Worm (Caenorhabditis elegans) whole organism, late embryonic: ENCODE data around the gene srg-10.

Experiments
- C08G9.2 ChIP-seq: sonication (generic microtip); optimal IDR thresholded peaks from 2 replicates; lab custom pipeline; 2016; ENCODE audit warnings: mild to moderate bottlenecking, missing genetic modification characterization, moderate library complexity, missing compliant biosample characterization
- C38D4.7 ChIP-seq: fragments of 200-800 bp; sonication (Bioruptor generic); optimal IDR thresholded peaks from 2 replicates; lab custom pipeline; 2018; ENCODE audit warnings: mild to moderate bottlenecking, missing genetic modification characterization, moderate library complexity, missing compliant biosample characterization
- K02D7.2 ChIP-seq: sonication (generic microtip); optimal IDR thresholded peaks from 2 replicates; lab custom pipeline; 2017; ENCODE audit warnings: mild to moderate bottlenecking, missing genetic modification characterization, missing compliant biosample characterization
- T23F11.4 ChIP-seq: fragments of 200-800 bp; sonication (Bioruptor generic); optimal IDR thresholded peaks from 2 replicates; lab custom pipeline; 2018; ENCODE audit warnings: mild to moderate bottlenecking, missing genetic modification characterization, missing compliant biosample characterization
- ahr-1 ChIP-seq: sonication (generic microtip); optimal IDR thresholded peaks from 2 replicates; lab custom pipeline; 2016; ENCODE audit warnings: missing genetic modification characterization, missing compliant biosample characterization
- ama-1 ChIP-seq: fragments of 150-350 bp; optimal IDR thresholded peaks from 2 replicates; lab custom pipeline; 2014
- ceh-18 ChIP-seq: sonication (generic microtip); optimal IDR thresholded peaks from 2 replicates; lab custom pipeline; 2016; ENCODE audit warnings: missing genetic modification characterization, missing compliant biosample characterization
- ceh-19 ChIP-seq: fragments of 200-800 bp; sonication (Bioruptor generic); optimal IDR thresholded peaks from 2 replicates; lab custom pipeline; 2018; ENCODE audit warnings: mild to moderate bottlenecking, missing genetic modification characterization, missing compliant biosample characterization
- ceh-2 ChIP-seq: sonication (generic microtip); optimal IDR thresholded peaks from 2 replicates; lab custom pipeline; 2016; ENCODE audit warnings: missing genotype, missing genetic modification characterization, missing compliant biosample characterization
- ceh-22 ChIP-seq: sonication (generic microtip); optimal IDR thresholded peaks from 2 replicates; lab custom pipeline; 2017; ENCODE audit warnings: missing biosample characterization, missing genetic modification characterization
- ceh-24 ChIP-seq: sonication (generic microtip); optimal IDR thresholded peaks from 2 replicates; lab custom pipeline; 2016; ENCODE audit warnings: mild to moderate bottlenecking, missing genetic modification characterization, missing compliant biosample characterization
- ceh-30 ChIP-seq: fragments of 150-350 bp; optimal IDR thresholded peaks from 2 replicates; lab custom pipeline; 2014; ENCODE audit warnings: missing biosample characterization, missing genetic modification characterization
- ceh-31 ChIP-seq: sonication (generic microtip); optimal IDR thresholded peaks from 2 replicates; lab custom pipeline; 2016; ENCODE audit warnings: missing genetic modification characterization, missing compliant biosample characterization
- ceh-34 ChIP-seq: sonication (generic microtip); optimal IDR thresholded peaks from 2 replicates; lab custom pipeline; 2016; ENCODE audit warnings: mild to moderate bottlenecking, missing genetic modification characterization, missing compliant biosample characterization
- ceh-45 ChIP-seq: fragments of 200-800 bp; sonication (Bioruptor generic); IDR thresholded peaks from 2 replicates; pipeline ENCODE4 v1.3.6; 2022; ENCODE audit warnings: missing genetic modification reagents, missing genetic modification characterization, missing compliant biosample characterization
- che-1 ChIP-seq: sonication (generic microtip); optimal IDR thresholded peaks from 2 replicates; lab custom pipeline; 2016; ENCODE audit warnings: mild to moderate bottlenecking, missing genetic modification characterization, missing compliant biosample characterization
- dmd-4 ChIP-seq: sonication (generic microtip); optimal IDR thresholded peaks from 2 replicates; lab custom pipeline; 2016; ENCODE audit warnings: borderline replicate concordance, missing genetic modification characterization, missing compliant biosample characterization
- eyg-1 ChIP-seq: sonication (generic microtip); optimal IDR thresholded peaks from 2 replicates; lab custom pipeline; 2016; ENCODE audit warnings: missing genotype, missing genetic modification characterization, missing compliant biosample characterization
- fkh-6 ChIP-seq: sonication (generic microtip); optimal IDR thresholded peaks from 2 replicates; lab custom pipeline; 2016; ENCODE audit warnings: missing genetic modification characterization, missing compliant biosample characterization
- gmeb-2 ChIP-seq: sonication (generic microtip); optimal IDR thresholded peaks from 2 replicates; lab custom pipeline; 2016; ENCODE audit warnings: missing genetic modification characterization, inconsistent platforms, missing compliant biosample characterization
- lim-6 ChIP-seq: sonication (generic microtip); optimal IDR thresholded peaks from 2 replicates; lab custom pipeline; 2016; ENCODE audit warnings: missing genetic modification characterization, missing compliant biosample characterization
- npax-4 ChIP-seq: sonication (generic microtip); optimal IDR thresholded peaks from 2 replicates; lab custom pipeline; 2016; ENCODE audit warnings: missing genetic modification characterization, missing compliant biosample characterization
- pat-9 ChIP-seq: fragments of 200-800 bp; sonication (Bioruptor generic); optimal IDR thresholded peaks from 2 replicates; lab custom pipeline; 2018; ENCODE audit warnings: mild to moderate bottlenecking, missing genetic modification characterization, moderate library complexity, missing compliant biosample characterization
- pha-2 ChIP-seq: sonication (generic microtip); optimal IDR thresholded peaks from 2 replicates; lab custom pipeline; 2017; ENCODE audit warnings: mild to moderate bottlenecking, missing genetic modification characterization, missing compliant biosample characterization
- pqm-1 ChIP-seq: sonication (generic microtip); optimal IDR thresholded peaks from 2 replicates; lab custom pipeline; 2016; ENCODE audit warnings: missing genetic modification characterization, missing compliant biosample characterization
- pros-1 ChIP-seq: fragments of 150-350 bp; optimal IDR thresholded peaks from 2 replicates; lab custom pipeline; 2014; ENCODE audit warnings: missing biosample characterization, missing genetic modification reagents, missing genetic modification characterization
- rnt-1 ChIP-seq: sonication (generic microtip); optimal IDR thresholded peaks from 2 replicates; lab custom pipeline; 2016; ENCODE audit warnings: missing genetic modification characterization, missing compliant biosample characterization
- sox-4 ChIP-seq: sonication (generic microtip); optimal IDR thresholded peaks from 2 replicates; lab custom pipeline; 2017; ENCODE audit warnings: mild to moderate bottlenecking, missing genetic modification characterization, inconsistent platforms, missing compliant biosample characterization
- tbx-7 ChIP-seq: sonication (generic microtip); optimal IDR thresholded peaks from 2 replicates; lab custom pipeline; 2016; ENCODE audit warnings: missing genotype, missing genetic modification characterization, missing compliant biosample characterization
- unc-42 ChIP-seq: sonication (generic microtip); optimal IDR thresholded peaks from 2 replicates; lab custom pipeline; 2016; ENCODE audit warnings: missing genotype, missing genetic modification characterization, missing compliant biosample characterization
- unc-55 ChIP-seq: sonication (generic microtip); optimal IDR thresholded peaks from 2 replicates; lab custom pipeline; 2017; ENCODE audit warnings: missing biosample characterization, missing genetic modification reagents, missing genetic modification characterization
- unc-86 ChIP-seq: sonication (generic microtip); optimal IDR thresholded peaks from 2 replicates; lab custom pipeline; 2016; ENCODE audit warnings: missing genetic modification characterization, missing compliant biosample characterization
- ztf-16 ChIP-seq: sonication (generic microtip); optimal IDR thresholded peaks from 2 replicates; lab custom pipeline; 2017; ENCODE audit warnings: missing genetic modification characterization, missing compliant biosample characterization

The srg-10 gene

DNA sequence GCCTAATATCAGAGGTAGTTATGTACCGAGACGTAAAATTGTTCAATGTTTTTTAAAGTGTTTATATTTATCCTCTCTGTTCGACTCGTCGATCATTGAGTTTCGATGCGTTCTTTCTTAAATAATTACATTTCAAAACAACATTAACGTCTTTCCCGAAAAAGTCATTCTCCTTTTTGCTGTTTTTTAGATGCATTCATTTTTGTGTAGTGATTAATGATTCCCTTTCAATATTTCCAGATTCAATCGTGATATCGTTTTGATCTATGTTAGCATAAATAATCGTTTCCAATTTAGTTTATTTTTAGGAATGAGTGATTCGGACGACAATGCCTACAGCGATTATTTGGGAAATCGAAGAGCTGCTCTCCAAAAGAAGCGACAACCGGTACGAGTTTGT, 16.1 kb downstream of the srg-10 start, which contains the start of gene T04A8.8:
Gene T04A8.8 (plus strand): TSS at position 301 of the 400 bp plus-strand sequence.
- TF ChIP-seq pha-2: no peak

- TF ChIP-seq che-1 (tag; lab: Kevin White, UChicago): no peak
- TF ChIP-seq ceh-22: no peak
- no peak for TF ChIP-seq ceh-24 (tag; lab: Kevin White, UChicago)
- no peak for TF ChIP-seq rnt-1 (tag; lab: Kevin White, UChicago)
- no peak for TF ChIP-seq pqm-1
- no peak for TF ChIP-seq npax-4 (tag; lab: Kevin White, UChicago)
- TF ChIP-seq ceh-31 (tag; lab: Kevin White, UChicago): no peak
- TF ChIP-seq C08G9.2 (tag; lab: Kevin White, UChicago): no peak
- no peak for TF ChIP-seq tbx-7
- no peak for TF ChIP-seq lim-6 (tag; lab: Kevin White, UChicago)
- TF ChIP-seq ama-1 (lab: Kevin White, UChicago): no peak
- TF ChIP-seq eyg-1 (tag; lab: Kevin White, UChicago): no peak
- no peak for TF ChIP-seq ztf-16
These were observed 17.5 kb downstream of the srg-10 start, which contains the start of gene T04A8.7 for ce11 chrIII:4695057-4695456. TSS of gene T04A8.7 (plus strand) at chrIII:4695357.

- TF ChIP-seq ceh-34 (tag; lab: Kevin White, UChicago) (no peak), npax-4 (tag; lab: Kevin White, UChicago) (no peak), ahr-1 (tag; lab: Kevin White, UChicago) (no peak), dmd-4 (no peak), unc-42 (no peak), pha-2 (no peak), pqm-1 (no peak), unc-55 (no peak), ceh-30 (tag; lab: Kevin White, UChicago) (no peak), fkh-6 (tag; lab: Kevin White, UChicago) (no peak), pat-9 (tag; lab: Kevin White, UChicago) (no peak), ceh-19 (GFP tag; lab: Kevin White, UChicago) (no peak), ceh-45 (GFP tag; lab: Robert Waterston, UW) (no peak), eyg-1 (tag; lab: Kevin White, UChicago) (no peak), ceh-18 (tag; lab: Kevin White, UChicago) (no peak), gmeb-2 (tag; lab: Kevin White, UChicago) (no peak), C38D4.7 (GFP tag; lab: Kevin White, UChicago) (no peak), lim-6 (tag; lab: Kevin White, UChicago) (no peak), che-1 (tag; lab: Kevin White, UChicago) (no peak), ztf-16 (no peak)
These were observed 19.3 kb downstream of the srg-10 start for ce11 chrIII:4696903-4697302.

DNA sequence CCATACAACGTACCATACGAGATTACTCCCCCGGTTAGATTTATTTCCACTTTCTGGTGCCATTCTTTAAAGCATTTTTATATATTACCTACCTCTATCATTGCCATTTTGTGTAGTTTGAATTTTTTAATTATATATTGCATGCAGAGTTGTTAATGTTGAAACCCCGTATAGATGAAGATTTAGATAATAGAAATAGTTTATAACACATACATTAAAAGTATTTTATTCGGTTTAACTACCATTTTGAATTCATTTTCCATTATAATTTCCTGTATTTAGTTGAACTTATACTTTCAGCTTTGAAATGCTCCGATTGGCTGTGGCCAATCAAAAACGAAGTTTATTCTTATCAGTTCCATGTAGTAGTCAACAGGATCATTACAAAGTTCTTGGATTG, 20.3 kb downstream of the srg-10 start, which contains the start of gene dnj-18:
Gene dnj-18 (plus strand): TSS at position 301 of the 400 bp plus-strand sequence.
- TF ChIP-seq unc-86 (tag; lab: Kevin White, UChicago): no peak
- TF ChIP-seq, all 69 proteins: peak for 0

DNA sequence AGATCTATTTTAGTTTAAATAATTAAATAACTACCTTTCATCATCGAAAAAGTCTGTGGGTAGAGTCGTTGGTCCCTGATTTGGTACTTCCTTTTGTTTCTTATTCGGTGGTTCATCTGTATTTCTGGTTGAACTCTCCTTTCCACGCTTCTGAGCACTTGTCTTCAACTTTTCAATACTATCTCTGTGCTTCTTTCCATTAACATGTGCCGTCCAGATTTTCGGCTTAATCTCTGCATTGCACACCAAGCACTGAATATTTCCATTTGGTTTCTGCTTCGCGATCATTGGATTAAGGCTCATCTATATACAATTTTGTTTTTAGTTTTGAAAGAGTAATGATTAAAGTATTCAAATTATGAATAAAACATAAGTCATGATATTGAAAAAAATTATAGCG, 22.4 kb downstream of the srg-10 start, which contains the start of gene sel-13:
Gene sel-13 (minus strand): TSS at position 303 of the 400 bp plus-strand sequence.
- TF ChIP-seq K02D7.2 (tag; lab: Kevin White, UChicago) (no peak), ztf-16 (no peak), sox-4 (tag; lab: Kevin White, UChicago) (no peak), ceh-2 (tag; lab: Kevin White, UChicago) (no peak), fkh-6 (tag; lab: Kevin White, UChicago) (no peak), rnt-1 (tag; lab: Kevin White, UChicago) (no peak), pqm-1 (no peak), pros-1 (tag; lab: Kevin White, UChicago) (no peak), T23F11.4 (GFP tag; lab: Kevin White, UChicago) (no peak)
